Worm (Caenorhabditis elegans) whole organism, dauer: ENCODE results near the gene W04G3.7.

Source experiments
- unc-62 ChIP-seq: sonication (generic microtip); optimal IDR thresholded peaks from 2 replicates; lab custom pipeline; 2017; ENCODE audit warnings: missing biosample characterization, missing genetic modification reagents, missing genetic modification characterization

The W04G3.7 gene

DNA sequence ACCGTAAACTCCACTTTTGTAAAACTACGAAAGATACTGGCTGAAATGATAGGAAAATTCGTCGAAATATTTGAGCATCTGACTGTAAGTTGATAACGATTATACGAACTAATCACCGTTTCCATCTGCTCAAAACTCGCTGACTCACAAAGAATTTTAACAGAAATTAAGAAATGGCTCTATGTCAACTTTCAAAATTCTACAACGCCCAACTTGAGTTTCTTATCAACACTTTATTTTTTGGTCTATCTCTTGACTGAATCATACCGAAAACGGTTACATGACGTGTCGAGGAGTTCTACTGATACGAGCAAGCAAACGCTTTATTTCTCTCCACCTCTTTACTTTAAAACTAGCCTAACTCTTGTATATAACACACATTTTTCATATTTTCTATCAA is 37.9 kb downstream of the W04G3.7 start, which contains the start of gene clc-1:
TSS of gene clc-1 (plus strand) at position 264 of the 400 bp plus-strand sequence.
- TF ChIP-seq unc-62 (GFP tag; lab: Kevin White, UChicago), result no peak

- no peak for TF ChIP-seq unc-62 (GFP tag; lab: Kevin White, UChicago)
Observed at ce11 chrX:11042777-11043176, 42.3 kb downstream of the W04G3.7 start, which contains the start of gene C09F12.3. Gene C09F12.3, minus strand, starts transcription at chrX:11042877.

DNA sequence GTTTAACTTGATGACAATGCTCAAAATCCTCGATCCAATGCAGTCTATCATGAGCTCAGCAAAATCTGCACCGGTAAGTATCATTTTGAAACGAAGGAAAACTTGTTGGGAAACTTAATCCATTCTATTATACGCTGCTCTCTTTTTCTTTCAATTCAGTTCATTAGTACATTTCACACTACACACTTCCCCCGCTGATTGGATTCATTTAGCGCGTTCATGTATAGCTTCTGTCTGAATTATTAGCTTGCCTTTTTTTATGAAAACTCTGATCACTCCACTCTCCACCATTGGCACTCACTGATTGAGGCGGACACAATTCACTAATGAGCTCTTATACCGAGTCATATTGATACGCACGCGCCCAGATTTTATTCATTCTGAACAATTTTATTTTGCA is 46.8 kb downstream of the W04G3.7 start:
- no peak for TF ChIP-seq unc-62 (GFP tag; lab: Kevin White, UChicago)

DNA sequence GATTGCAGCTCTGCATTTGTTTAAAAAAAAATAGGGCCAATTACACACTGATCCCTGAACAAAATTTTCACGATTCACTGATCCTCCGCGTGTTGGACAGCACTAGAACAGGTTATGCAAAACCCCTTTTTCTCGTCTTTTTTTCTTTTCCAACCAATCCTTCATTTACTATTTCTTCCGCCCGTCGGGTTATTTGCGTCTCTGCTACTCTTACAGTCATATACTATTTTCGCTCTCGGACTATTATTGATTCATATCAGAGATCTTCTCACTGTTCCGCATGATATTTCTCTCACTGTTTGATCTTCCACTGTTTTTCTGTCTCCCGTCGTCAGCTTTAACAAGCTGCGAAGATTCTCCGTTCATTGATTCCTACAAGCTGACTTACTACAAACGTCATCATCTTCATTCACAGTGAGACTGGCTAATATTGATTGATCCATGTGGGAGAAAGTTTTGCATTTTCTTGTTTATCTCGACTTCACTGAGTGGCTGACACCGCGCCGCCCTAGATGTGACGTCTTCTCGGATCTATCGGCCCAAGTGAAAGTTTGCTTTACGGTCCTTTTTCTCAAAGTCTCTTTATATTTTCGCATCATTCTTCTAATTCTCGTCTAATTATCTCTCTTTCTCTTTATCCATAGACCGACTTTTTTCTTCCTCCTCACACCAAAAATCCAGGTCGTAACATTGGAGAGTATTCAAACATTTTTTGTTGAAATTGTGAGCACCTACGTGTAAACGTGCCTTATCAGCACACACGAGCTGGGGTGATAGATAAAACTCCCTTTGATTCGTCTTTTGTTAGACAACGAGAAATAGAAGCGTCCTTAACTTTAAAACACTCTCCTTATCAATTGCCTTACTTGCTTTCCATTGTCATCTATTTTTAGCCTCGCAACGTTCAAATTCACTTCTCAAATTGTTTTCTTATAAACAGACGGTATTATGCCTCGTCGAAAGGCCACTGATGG is 48.7 kb downstream of the W04G3.7 start:
- TF ChIP-seq unc-62 (GFP tag; lab: Kevin White, UChicago), result no peak

ce11 chrX:11035563-11035962 is 49.5 kb downstream of the W04G3.7 start:
- no peak for TF ChIP-seq unc-62 (GFP tag; lab: Kevin White, UChicago)

ce11 chrX:11034430-11035117 is 50.5 kb downstream of the W04G3.7 start:
- no peak for TF ChIP-seq unc-62 (GFP tag; lab: Kevin White, UChicago)

DNA sequence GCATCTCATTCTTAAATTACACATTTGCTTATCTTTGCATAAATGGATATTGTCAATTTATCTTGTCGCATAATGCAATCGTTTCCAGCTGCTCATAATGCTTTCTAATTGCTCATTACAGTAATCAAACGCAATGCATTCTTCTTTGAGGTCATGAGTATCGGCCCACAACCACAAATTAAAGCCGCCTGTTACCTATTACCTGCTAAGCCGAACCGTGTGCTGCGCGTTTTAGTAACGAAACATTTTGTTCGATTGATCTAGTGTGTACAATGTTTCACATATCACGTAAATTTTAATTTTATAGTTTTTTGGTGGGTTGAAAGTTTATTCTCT is 51.1 kb downstream of the W04G3.7 start:
- no peak for TF ChIP-seq unc-62 (GFP tag; lab: Kevin White, UChicago)
